Fruit fly (Drosophila melanogaster) whole organism, pupa: Measurements from ENCODE around the gene CG12236.

Source experiments
- CG10348 ChIP-seq: fragments of 200-800 bp; sonication (Bioruptor generic); IDR thresholded peaks from 2 replicates; pipeline ENCODE4 v1.3.6; 2022; ENCODE audit warnings: missing biosample characterization, missing genetic modification characterization
- CG12605 ChIP-seq: fragments of 200-800 bp; sonication (Bioruptor generic); IDR thresholded peaks from 2 replicates; pipeline ENCODE4 v1.3.6; 2022; ENCODE audit warnings: missing biosample characterization, missing genetic modification characterization
- CG13204 ChIP-seq: fragments of 200-800 bp; sonication (Bioruptor generic); optimal IDR thresholded peaks from 2 replicates; lab custom pipeline; 2018; ENCODE audit warnings: missing biosample characterization, mild to moderate bottlenecking, missing genetic modification characterization, moderate library complexity
- CG14655 ChIP-seq: fragments of 200-800 bp; sonication (Bioruptor generic); optimal IDR thresholded peaks from 3 replicates; lab custom pipeline; 2017; ENCODE audit warnings: mild to moderate bottlenecking, missing biosample characterization, missing genetic modification reagents, missing genetic modification characterization
- CG15710 ChIP-seq: fragments of 200-800 bp; sonication (Bioruptor generic); optimal IDR thresholded peaks from 2 replicates; lab custom pipeline; 2018; ENCODE audit warnings: missing biosample characterization, mild to moderate bottlenecking, missing genetic modification characterization, moderate library complexity
- CG17806 ChIP-seq: fragments of 200-800 bp; sonication (Bioruptor generic); optimal IDR thresholded peaks from 2 replicates; lab custom pipeline; 2018; ENCODE audit warnings: missing biosample characterization, mild to moderate bottlenecking, missing genetic modification characterization, moderate library complexity
- CG32121 ChIP-seq: fragments of 200-800 bp; sonication (Bioruptor generic); IDR thresholded peaks from 2 replicates; pipeline ENCODE4 v1.3.6; 2022; ENCODE audit warnings: missing biosample characterization, missing genetic modification characterization
- CG34367 ChIP-seq: fragments of 200-800 bp; sonication (Bioruptor generic); optimal IDR thresholded peaks from 2 replicates; lab custom pipeline; 2018; ENCODE audit warnings: missing biosample characterization, mild to moderate bottlenecking, missing genetic modification characterization
- CG4496 ChIP-seq: fragments of 200-800 bp; sonication (Bioruptor generic); IDR thresholded peaks from 3 replicates; pipeline ENCODE4 v1.3.6; 2022; ENCODE audit warnings: missing biosample characterization, missing genetic modification characterization
- CG8159 ChIP-seq: fragments of 200-800 bp; sonication (Bioruptor generic); optimal IDR thresholded peaks from 3 replicates; lab custom pipeline; 2018; ENCODE audit warnings: missing biosample characterization, mild to moderate bottlenecking, missing genetic modification characterization, moderate library complexity
- CG8301 ChIP-seq: fragments of 200-800 bp; sonication (Bioruptor generic); optimal IDR thresholded peaks from 2 replicates; lab custom pipeline; 2018; ENCODE audit warnings: missing biosample characterization, mild to moderate bottlenecking, missing genetic modification characterization
- CG9948 ChIP-seq: fragments of 200-800 bp; sonication (Bioruptor generic); optimal IDR thresholded peaks from 2 replicates; lab custom pipeline; 2018; ENCODE audit warnings: missing biosample characterization, mild to moderate bottlenecking, missing genetic modification characterization, moderate library complexity
- D1 ChIP-seq: fragments of 200-800 bp; sonication (Bioruptor generic); optimal IDR thresholded peaks from 2 replicates; lab custom pipeline; 2018; ENCODE audit warnings: missing biosample characterization, mild to moderate bottlenecking, missing genetic modification characterization, moderate library complexity
- EcR ChIP-seq: fragments of 200-800 bp; sonication (Bioruptor generic); optimal IDR thresholded peaks from 3 replicates; lab custom pipeline; 2019; ENCODE audit warnings: missing biosample characterization, missing genetic modification characterization, mild to moderate bottlenecking, moderate library complexity, missing genetic modification reagents
- Ets98B ChIP-seq: fragments of 200-800 bp; sonication (Bioruptor generic); IDR thresholded peaks from 2 replicates; pipeline ENCODE4 v1.3.6; 2022; ENCODE audit warnings: missing biosample characterization, missing genetic modification characterization
- Pif1A ChIP-seq: fragments of 200-800 bp; sonication (Bioruptor generic); optimal IDR thresholded peaks from 3 replicates; lab custom pipeline; 2016; ENCODE audit warnings: missing biosample characterization, missing genetic modification characterization
- Pif1B ChIP-seq: fragments of 200-800 bp; sonication (Bioruptor generic); optimal IDR thresholded peaks from 3 replicates; lab custom pipeline; 2016; ENCODE audit warnings: missing biosample characterization, missing genetic modification characterization
- Snoo ChIP-seq: fragments of 200-800 bp; sonication (Bioruptor generic); optimal IDR thresholded peaks from 3 replicates; lab custom pipeline; 2017; ENCODE audit warnings: missing biosample characterization, mild to moderate bottlenecking, missing genetic modification characterization, inconsistent platforms
- fd96Ca ChIP-seq: fragments of 200-800 bp; sonication (Bioruptor generic); IDR thresholded peaks from 3 replicates; pipeline ENCODE4 v1.3.6; 2022; ENCODE audit warnings: missing biosample characterization, missing genetic modification characterization
- gl ChIP-seq: fragments of 200-800 bp; sonication (Bioruptor generic); optimal IDR thresholded peaks from 2 replicates; lab custom pipeline; 2018; ENCODE audit warnings: missing biosample characterization, mild to moderate bottlenecking, missing genetic modification characterization
- rn ChIP-seq: fragments of 200-800 bp; sonication (Bioruptor generic); IDR thresholded peaks from 2 replicates; pipeline ENCODE4 v1.3.6; 2022; ENCODE audit warnings: missing biosample characterization, missing genetic modification characterization

Gene CG12236

dm6 chrX:5917310-5917988 lies 9.5 kb downstream of the CG12236 start:
- TF ChIP-seq CG12605 (peak; percentile 38; the same call in 1 of the 2 replicates), CG32121 (GFP tag; lab: Robert Waterston, UW) (peak; percentile 29; the same call in 1 of the 2 replicates), CG8301 (tag; lab: Kevin White, UChicago) (no peak), CG34367 (tag; lab: Kevin White, UChicago) (no peak), Snoo (tag; lab: Kevin White, UChicago) (peak; percentile 12), CG4496 (GFP tag; lab: Robert Waterston, UW) (0 out of 3 replicates have a peak, but pooled peaks have one; percentile 51), gl (no peak), CG15710 (no peak)
- TF ChIP-seq, all 21 proteins: peak for 4

dm6 chrX:5918499-5919126 lies 10.7 kb downstream of the CG12236 start:
- TF ChIP-seq CG13204 (GFP tag; lab: Kevin White, UChicago) = peak; percentile 98
- TF ChIP-seq fd96Ca (GFP tag; lab: Robert Waterston, UW) = peak; percentile 100
- TF ChIP-seq EcR (GFP tag; lab: Kevin White, UChicago) = peak; percentile 92
- peak; percentile 99 for TF ChIP-seq Pif1B (GFP tag; lab: Kevin White, UChicago)
- TF ChIP-seq CG17806 = peak; percentile 99
- TF ChIP-seq CG4496 (GFP tag; lab: Robert Waterston, UW) = peak; percentile 100
- TF ChIP-seq CG10348 (GFP tag; lab: Robert Waterston, UW) = peak; percentile 98
- peak; percentile 100 for TF ChIP-seq Ets98B (GFP tag; lab: Robert Waterston, UW)
- peak; percentile 99 for TF ChIP-seq CG34367 (tag; lab: Kevin White, UChicago)
- TF ChIP-seq D1 = peak; percentile 98
- peak; percentile 100 for TF ChIP-seq Snoo (tag; lab: Kevin White, UChicago)
- TF ChIP-seq CG8301 (tag; lab: Kevin White, UChicago) = peak; percentile 99
- peak; percentile 99 for TF ChIP-seq CG9948 (tag; lab: Kevin White, UChicago)
- TF ChIP-seq CG14655 = peak; percentile 100
- TF ChIP-seq CG12605 = peak; percentile 99
- TF ChIP-seq CG15710 = peak; percentile 99
- TF ChIP-seq CG8159 (tag; lab: Kevin White, UChicago) = peak; percentile 99
- peak; percentile 99 for TF ChIP-seq gl
- TF ChIP-seq Pif1A (GFP tag; lab: Kevin White, UChicago) = peak; percentile 99
- peak; percentile 100 for TF ChIP-seq CG32121 (GFP tag; lab: Robert Waterston, UW)
- TF ChIP-seq rn (GFP tag; lab: Robert Waterston, UW) = peak; percentile 99

- TF ChIP-seq Pif1A (GFP tag; lab: Kevin White, UChicago) (no peak), CG14655 (peak; percentile 17), CG12605 (peak; percentile 68), CG8301 (tag; lab: Kevin White, UChicago) (peak; percentile 4)
Observed at dm6 chrX:5920932-5921331, 13.0 kb downstream of the CG12236 start.

- TF ChIP-seq CG32121 (GFP tag; lab: Robert Waterston, UW) = no peak
- no peak for TF ChIP-seq CG4496 (GFP tag; lab: Robert Waterston, UW)
- TF ChIP-seq CG15710 = no peak
- TF ChIP-seq rn (GFP tag; lab: Robert Waterston, UW) = no peak
- TF ChIP-seq CG8159 (tag; lab: Kevin White, UChicago) = no peak
- no peak for TF ChIP-seq D1
- no peak for TF ChIP-seq CG10348 (GFP tag; lab: Robert Waterston, UW)
- no peak for TF ChIP-seq EcR (GFP tag; lab: Kevin White, UChicago)
- TF ChIP-seq fd96Ca (GFP tag; lab: Robert Waterston, UW) = no peak
- no peak for TF ChIP-seq CG17806
- TF ChIP-seq Pif1B (GFP tag; lab: Kevin White, UChicago) = no peak
- no peak for TF ChIP-seq gl
- no peak for TF ChIP-seq Snoo (tag; lab: Kevin White, UChicago)
- TF ChIP-seq CG8301 (tag; lab: Kevin White, UChicago) = no peak
- TF ChIP-seq, all 21 proteins: peak for 0
Observed at dm6 chrX:5922057-5922456, 14.1 kb downstream of the CG12236 start.

- TF ChIP-seq CG12605 (peak; percentile 52; the same call in 1 of the 2 replicates), EcR (GFP tag; lab: Kevin White, UChicago) (no peak), Pif1B (GFP tag; lab: Kevin White, UChicago) (peak; percentile 52), CG17806 (peak; percentile 55), Pif1A (GFP tag; lab: Kevin White, UChicago) (peak; percentile 73), fd96Ca (GFP tag; lab: Robert Waterston, UW) (peak; percentile 50; the same call in 1 of the 3 replicates), CG32121 (GFP tag; lab: Robert Waterston, UW) (peak; percentile 53), CG10348 (GFP tag; lab: Robert Waterston, UW) (no peak), CG8301 (tag; lab: Kevin White, UChicago) (peak; percentile 9), CG13204 (GFP tag; lab: Kevin White, UChicago) (no peak), CG15710 (peak; percentile 43), gl (no peak), Snoo (tag; lab: Kevin White, UChicago) (peak; percentile 66), CG9948 (tag; lab: Kevin White, UChicago) (peak; percentile 34), CG8159 (tag; lab: Kevin White, UChicago) (peak; percentile 66), Ets98B (GFP tag; lab: Robert Waterston, UW) (no peak), rn (GFP tag; lab: Robert Waterston, UW) (no peak), CG34367 (tag; lab: Kevin White, UChicago) (peak; percentile 26), D1 (peak; percentile 37), CG4496 (GFP tag; lab: Robert Waterston, UW) (peak; percentile 62; the same call in 2 of the 3 replicates), CG14655 (peak; percentile 29)
Observed at dm6 chrX:5923124-5923523, 15.2 kb downstream of the CG12236 start.
